Worm (Caenorhabditis elegans): ENCODE results near the gene C56E10.3.

DNA sequence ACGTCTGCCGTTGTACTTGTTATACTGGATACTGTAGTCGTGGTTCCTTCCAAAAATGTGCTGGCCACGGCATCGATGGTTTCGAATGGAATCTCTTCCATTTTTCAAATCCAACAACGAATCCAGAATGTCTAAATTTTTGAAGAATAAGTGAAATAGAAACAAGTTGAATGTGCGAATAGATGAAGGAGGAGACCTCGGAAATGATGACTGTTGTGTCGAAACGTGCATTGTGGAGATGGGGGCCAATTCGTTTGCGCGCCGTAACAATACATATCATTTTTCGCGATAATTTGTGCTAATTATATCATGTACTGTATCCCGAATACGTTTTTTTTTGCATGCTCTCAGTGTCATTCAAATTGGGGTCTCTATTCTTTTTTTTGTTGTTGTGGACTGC, 10.3 kb upstream of the C56E10.3 start, which contains the start of gene aexr-1:
- TF ChIP-seq snpc-4 (tag; optimal IDR thresholded peaks at IDR 0.05) (no peak), efl-3 (GFP tag; optimal IDR thresholded peaks at IDR 0.05) (no peak), nhr-77 (tag; optimal IDR thresholded peaks at IDR 0.05) (no peak), jun-1 (tag; optimal IDR thresholded peaks at IDR 0.05) (no peak), elt-3 (tag; optimal IDR thresholded peaks at IDR 0.05) (no peak), nhr-11 (tag; optimal IDR thresholded peaks at IDR 0.05) (no peak), mdl-1 (tag; optimal IDR thresholded peaks at IDR 0.05) (no peak), rnt-1 (tag; optimal IDR thresholded peaks at IDR 0.05) (no peak), fos-1 (tag; optimal IDR thresholded peaks at IDR 0.05) (no peak), nhr-237 (tag; optimal IDR thresholded peaks at IDR 0.05) (no peak)
